Fruit fly (Drosophila melanogaster) whole organism, embryonic: ENCODE measurements around the gene Gyc88E.

Experiments
- Atf6 ChIP-seq: fragments of 200-800 bp; sonication (Bioruptor generic); IDR thresholded peaks from 2 replicates; pipeline ENCODE4 v1.3.6; 2022; ENCODE audit warnings: missing biosample characterization, missing genetic modification characterization
- CG1024 ChIP-seq: fragments of 200-800 bp; sonication (Bioruptor generic); IDR thresholded peaks from 2 replicates; pipeline ENCODE4 v1.3.6; 2022; ENCODE audit warnings: missing biosample characterization, missing genetic modification characterization
- CG10543 ChIP-seq: fragments of 200-800 bp; sonication (Bioruptor generic); optimal IDR thresholded peaks from 3 replicates; lab custom pipeline; 2017; ENCODE audit warnings: missing biosample characterization, mild to moderate bottlenecking, missing genetic modification characterization, moderate library complexity
- CG11696 ChIP-seq: fragments of 200-800 bp; sonication (Bioruptor generic); IDR thresholded peaks from 2 replicates; pipeline ENCODE4 v1.3.6; 2022; ENCODE audit warnings: missing biosample characterization, missing genetic modification characterization
- CG12219 ChIP-seq: fragments of 200-800 bp; sonication (Bioruptor generic); optimal IDR thresholded peaks from 3 replicates; lab custom pipeline; 2018; ENCODE audit warnings: missing biosample characterization, mild to moderate bottlenecking, missing genetic modification characterization
- CG13894 ChIP-seq: fragments of 200-800 bp; sonication (Bioruptor generic); optimal IDR thresholded peaks from 3 replicates; lab custom pipeline; 2018; ENCODE audit warnings: missing biosample characterization, mild to moderate bottlenecking, missing genetic modification characterization, moderate library complexity
- CG15696 ChIP-seq: fragments of 200-800 bp; sonication (Bioruptor generic); optimal IDR thresholded peaks from 2 replicates; lab custom pipeline; 2019; ENCODE audit warnings: missing biosample characterization, mild to moderate bottlenecking, missing genetic modification characterization, moderate library complexity
- CG17359 ChIP-seq: fragments of 200-800 bp; sonication (Bioruptor generic); optimal IDR thresholded peaks from 3 replicates; lab custom pipeline; 2018; ENCODE audit warnings: missing biosample characterization, mild to moderate bottlenecking, missing genetic modification characterization, moderate library complexity
- CG17568 ChIP-seq: fragments of 200-800 bp; sonication (Bioruptor generic); optimal IDR thresholded peaks from 2 replicates; lab custom pipeline; 2018; ENCODE audit warnings: missing biosample characterization, mild to moderate bottlenecking, missing genetic modification characterization, moderate library complexity
- CG18764 ChIP-seq: fragments of 200-800 bp; sonication (Bioruptor generic); optimal IDR thresholded peaks from 3 replicates; lab custom pipeline; 2016; ENCODE audit warnings: missing biosample characterization, missing genetic modification characterization
- CG2120 ChIP-seq: fragments of 200-800 bp; sonication (Bioruptor generic); optimal IDR thresholded peaks from 3 replicates; lab custom pipeline; 2016; ENCODE audit warnings: missing biosample characterization, missing genetic modification characterization
- CG2889 ChIP-seq: fragments of 200-800 bp; sonication (Bioruptor generic); IDR thresholded peaks from 3 replicates; pipeline ENCODE4 v1.3.6; 2022; ENCODE audit warnings: missing biosample characterization, missing genetic modification characterization
- CG3163 ChIP-seq: fragments of 200-800 bp; sonication (Bioruptor generic); optimal IDR thresholded peaks from 3 replicates; lab custom pipeline; 2016; ENCODE audit warnings: missing biosample characterization, missing genetic modification characterization
- CG34376 ChIP-seq: fragments of 200-800 bp; sonication (Bioruptor generic); optimal IDR thresholded peaks from 2 replicates; lab custom pipeline; 2018; ENCODE audit warnings: missing biosample characterization, mild to moderate bottlenecking, missing genetic modification characterization
- CG3847 ChIP-seq: fragments of 200-800 bp; sonication (Bioruptor generic); IDR thresholded peaks from 2 replicates; pipeline ENCODE4 v1.3.6; 2022; ENCODE audit warnings: missing biosample characterization, missing genetic modification characterization
- CG6654 ChIP-seq: fragments of 200-800 bp; sonication (Bioruptor generic); optimal IDR thresholded peaks from 2 replicates; lab custom pipeline; 2017; ENCODE audit warnings: missing biosample characterization, mild to moderate bottlenecking, missing genetic modification characterization
- CG6765 ChIP-seq: fragments of 200-800 bp; sonication (Bioruptor generic); optimal IDR thresholded peaks from 3 replicates; lab custom pipeline; 2017; ENCODE audit warnings: missing biosample characterization, mild to moderate bottlenecking, missing genetic modification characterization
- CG7928 ChIP-seq: fragments of 200-800 bp; sonication (Bioruptor generic); optimal IDR thresholded peaks from 2 replicates; lab custom pipeline; 2017; ENCODE audit warnings: missing biosample characterization, mild to moderate bottlenecking, missing genetic modification characterization
- CG9797 ChIP-seq: fragments of 200-800 bp; sonication (Bioruptor generic); optimal IDR thresholded peaks from 3 replicates; lab custom pipeline; 2018; ENCODE audit warnings: missing biosample characterization, mild to moderate bottlenecking, missing genetic modification characterization
- CG9817 ChIP-seq: fragments of 200-800 bp; sonication (Bioruptor generic); optimal IDR thresholded peaks from 2 replicates; lab custom pipeline; 2018; ENCODE audit warnings: missing biosample characterization, mild to moderate bottlenecking, missing genetic modification characterization, moderate library complexity
- Chrac-16 ChIP-seq: fragments of 200-800 bp; sonication (Bioruptor generic); optimal IDR thresholded peaks from 3 replicates; lab custom pipeline; 2016; ENCODE audit warnings: missing biosample characterization, missing genetic modification characterization
- CkIIα-i1 ChIP-seq: fragments of 200-800 bp; sonication (Bioruptor generic); IDR thresholded peaks from 2 replicates; pipeline ENCODE4 v1.3.6; 2022; ENCODE audit warnings: missing biosample characterization, missing genetic modification characterization
- CoRest ChIP-seq: fragments of 200-800 bp; sonication (Bioruptor generic); optimal IDR thresholded peaks from 3 replicates; lab custom pipeline; 2018; ENCODE audit warnings: missing biosample characterization, mild to moderate bottlenecking, missing genetic modification characterization, moderate library complexity
- D19A ChIP-seq: fragments of 200-800 bp; optimal IDR thresholded peaks from 3 replicates; lab custom pipeline; 2019; ENCODE audit warnings: missing biosample characterization, mild to moderate bottlenecking, missing genetic modification characterization, moderate library complexity
- Dip2 ChIP-seq: fragments of 200-800 bp; sonication (Bioruptor generic); IDR thresholded peaks from 2 replicates; pipeline ENCODE4 v1.3.6; 2022; ENCODE audit warnings: missing biosample characterization, missing genetic modification characterization
- Hmr ChIP-seq: fragments of 200-800 bp; sonication (Bioruptor generic); optimal IDR thresholded peaks from 3 replicates; lab custom pipeline; 2017; ENCODE audit warnings: mild to moderate bottlenecking, missing biosample characterization, missing genetic modification reagents, missing genetic modification characterization
- Mes4 ChIP-seq: fragments of 200-800 bp; sonication (Bioruptor generic); optimal IDR thresholded peaks from 2 replicates; lab custom pipeline; 2016; ENCODE audit warnings: missing biosample characterization, missing genetic modification characterization
- Pdp1 ChIP-seq, 2 experiments: fragments of 200-800 bp; sonication (Bioruptor generic); optimal IDR thresholded peaks; 3 replicates each; lab custom pipeline; 2016; ENCODE audit warnings: missing biosample characterization in 2 of 2, missing genetic modification characterization in 2 of 2, mild to moderate bottlenecking in 1 of 2, moderate library complexity in 1 of 2
- Tbp ChIP-seq: fragments of >200 bp; optimal IDR thresholded peaks from 2 replicates; lab custom pipeline; 2018; ENCODE audit warnings: missing biosample characterization, missing genetic modification characterization
- bcd ChIP-seq: fragments of 200-800 bp; sonication (Bioruptor generic); optimal IDR thresholded peaks from 2 replicates; lab custom pipeline; 2017; ENCODE audit warnings: missing biosample characterization, mild to moderate bottlenecking, missing genetic modification characterization
- caup ChIP-seq: fragments of 200-800 bp; sonication (Bioruptor generic); optimal IDR thresholded peaks from 3 replicates; lab custom pipeline; 2017; ENCODE audit warnings: missing biosample characterization, mild to moderate bottlenecking, missing genetic modification characterization, moderate library complexity; ENCODE audit not compliant: severe bottlenecking
- crc ChIP-seq: fragments of 200-800 bp; sonication (Bioruptor generic); optimal IDR thresholded peaks from 2 replicates; lab custom pipeline; 2016; ENCODE audit warnings: missing biosample characterization, missing genetic modification characterization
- crol ChIP-seq: fragments of 200-800 bp; sonication (Bioruptor generic); IDR thresholded peaks from 2 replicates; pipeline ENCODE4 v1.3.6; 2022; ENCODE audit warnings: missing biosample characterization, missing genetic modification characterization
- cwo ChIP-seq: fragments of 200-800 bp; sonication (Bioruptor generic); optimal IDR thresholded peaks from 3 replicates; lab custom pipeline; 2017; ENCODE audit warnings: missing biosample characterization, missing genetic modification characterization, mild to moderate bottlenecking, moderate library complexity, missing genetic modification reagents
- dmrt99B ChIP-seq: fragments of 200-800 bp; sonication (Bioruptor generic); optimal IDR thresholded peaks from 2 replicates; lab custom pipeline; 2018; ENCODE audit warnings: missing biosample characterization, mild to moderate bottlenecking, missing genetic modification characterization, moderate library complexity
- ewg ChIP-seq: fragments of 200-800 bp; sonication (Bioruptor generic); optimal IDR thresholded peaks from 3 replicates; lab custom pipeline; 2017; ENCODE audit warnings: mild to moderate bottlenecking, missing biosample characterization, missing genetic modification reagents, missing genetic modification characterization
- exex ChIP-seq: fragments of 200-800 bp; sonication (Bioruptor generic); optimal IDR thresholded peaks from 4 replicates; lab custom pipeline; 2018; ENCODE audit warnings: missing biosample characterization, mild to moderate bottlenecking, missing genetic modification characterization, moderate library complexity
- ftz-f1 ChIP-seq: fragments of 200-800 bp; sonication (Bioruptor generic); optimal IDR thresholded peaks from 2 replicates; lab custom pipeline; 2016; ENCODE audit warnings: missing biosample characterization, missing genetic modification characterization
- gro ChIP-seq: fragments of 200-800 bp; sonication (Bioruptor generic); optimal IDR thresholded peaks from 2 replicates; lab custom pipeline; 2016; ENCODE audit warnings: missing biosample characterization, missing genetic modification characterization
- ken ChIP-seq: fragments of 200-800 bp; sonication (Bioruptor generic); IDR thresholded peaks from 3 replicates; pipeline ENCODE4 v1.3.6; 2022; ENCODE audit warnings: missing biosample characterization, missing genetic modification characterization
- lab ChIP-seq: fragments of 200-800 bp; sonication (Bioruptor generic); optimal IDR thresholded peaks from 3 replicates; lab custom pipeline; 2017; ENCODE audit warnings: missing biosample characterization, missing genetic modification characterization, mild to moderate bottlenecking, moderate library complexity, missing genetic modification reagents
- mirr ChIP-seq: fragments of 200-800 bp; sonication (Bioruptor generic); optimal IDR thresholded peaks from 3 replicates; lab custom pipeline; 2018; ENCODE audit warnings: missing biosample characterization, mild to moderate bottlenecking, missing genetic modification characterization
- org-1 ChIP-seq: fragments of 200-800 bp; sonication (Bioruptor generic); optimal IDR thresholded peaks from 2 replicates; lab custom pipeline; 2017; ENCODE audit warnings: missing biosample characterization, missing genetic modification characterization
- pb ChIP-seq: fragments of 200-800 bp; sonication (Bioruptor generic); optimal IDR thresholded peaks from 3 replicates; lab custom pipeline; 2016; ENCODE audit warnings: missing biosample characterization, missing genetic modification characterization
- row ChIP-seq: fragments of 200-800 bp; sonication (Bioruptor generic); IDR thresholded peaks from 3 replicates; pipeline ENCODE4 v1.3.6; 2022; ENCODE audit warnings: missing biosample characterization, missing genetic modification characterization
- sima ChIP-seq: fragments of 200-800 bp; sonication (Bioruptor generic); optimal IDR thresholded peaks from 2 replicates; lab custom pipeline; 2016; ENCODE audit warnings: missing biosample characterization, missing genetic modification characterization
- sug ChIP-seq: fragments of 200-800 bp; optimal IDR thresholded peaks from 2 replicates; lab custom pipeline; 2019; ENCODE audit warnings: missing biosample characterization, mild to moderate bottlenecking, missing genetic modification characterization, moderate library complexity
- z ChIP-seq: fragments of 200-800 bp; sonication (Bioruptor generic); IDR thresholded peaks from 3 replicates; pipeline ENCODE4 v1.3.6; 2022; ENCODE audit warnings: missing biosample characterization, missing genetic modification characterization

Gene Gyc88E

dm6 chr3R:15197373-15197772, 47.2 kb downstream of the Gyc88E start (continued):
- TF ChIP-seq CG6765 (GFP tag; lab: Kevin White, UChicago) (peak; percentile 1), Atf6 (no peak), CG12219 (GFP tag; lab: Kevin White, UChicago) (no peak), CG13894 (tag; lab: Kevin White, UChicago) (peak; percentile 25), Tbp (no peak), sima (GFP tag; lab: Kevin White, UChicago) (no peak)

dm6 chr3R:15198052-15198793, 48.0 kb downstream of the Gyc88E start:
- TF ChIP-seq Chrac-16 (no peak), CG3847 (GFP tag; lab: Robert Waterston, UW) (no peak), lab (GFP tag; lab: Kevin White, UChicago) (peak; percentile 40), caup (no peak), Mes4 (GFP tag; lab: Kevin White, UChicago) (no peak), Pdp1 (GFP tag; optimal IDR thresholded peaks at IDR 0.05; lab: Kevin White, UChicago) (peak in 1 of 2 experiments; percentile 42), cwo (GFP tag; lab: Kevin White, UChicago) (peak; percentile 79), ftz-f1 (GFP tag; lab: Kevin White, UChicago) (peak; percentile 62), crol (GFP tag; lab: Robert Waterston, UW) (peak; percentile 64; the same call in 1 of the 2 replicates), bcd (no peak), CkIIα-i1 (no peak), CG6654 (GFP tag; lab: Kevin White, UChicago) (no peak), row (peak; percentile 44; the same call in 2 of the 3 replicates), CG15696 (no peak), CG34376 (GFP tag; lab: Kevin White, UChicago) (peak; percentile 65), CG1024 (no peak), exex (tag; lab: Kevin White, UChicago) (peak; percentile 72), CG17568 (GFP tag; lab: Kevin White, UChicago) (no peak), ken (GFP tag; lab: Robert Waterston, UW) (no peak), ewg (no peak), CG17359 (tag; lab: Kevin White, UChicago) (no peak), Dip2 (GFP tag; lab: Robert Waterston, UW) (no peak), CG2120 (GFP tag; lab: Kevin White, UChicago) (peak; percentile 19), D19A (peak; percentile 74), Hmr (peak; percentile 6), CoRest (no peak), mirr (peak; percentile 92), dmrt99B (tag; lab: Kevin White, UChicago) (no peak), gro (peak; percentile 26), CG7928 (no peak), CG18764 (no peak), CG2889 (GFP tag; lab: Robert Waterston, UW) (no peak), z (GFP tag; lab: Robert Waterston, UW) (peak; percentile 56; the same call in 1 of the 3 replicates), sug (tag; lab: Kevin White, UChicago) (peak; percentile 90), org-1 (no peak), CG9817 (tag; lab: Kevin White, UChicago) (no peak), crc (no peak), CG3163 (GFP tag; lab: Kevin White, UChicago) (no peak), CG6765 (GFP tag; lab: Kevin White, UChicago) (peak; percentile 4), CG10543 (GFP tag; lab: Kevin White, UChicago) (peak; percentile 37), CG9797 (no peak), CG11696 (GFP tag; lab: Robert Waterston, UW) (no peak), pb (GFP tag; lab: Kevin White, UChicago) (no peak)
